Fruit fly (Drosophila melanogaster) whole organism, wandering third instar larva: ENCODE data around the gene COX6B.

Source experiments
- Abd-B ChIP-seq: fragments of >200 bp; optimal IDR thresholded peaks from 2 replicates; lab custom pipeline; 2017; ENCODE audit warnings: missing biosample characterization, missing genetic modification characterization
- CrebA ChIP-seq: fragments of 200-800 bp; sonication (Bioruptor generic); optimal IDR thresholded peaks from 2 replicates; lab custom pipeline; 2016; ENCODE audit warnings: missing biosample characterization, mild to moderate bottlenecking, missing genetic modification characterization, borderline replicate concordance
- Dif ChIP-seq: fragments of 200-275, 200-300 bp; sonication (Bioruptor generic); optimal IDR thresholded peaks from 2 replicates; lab custom pipeline; 2018; ENCODE audit warnings: missing biosample characterization, missing genetic modification characterization; ENCODE audit not compliant: partially characterized antibody
- HLH106 ChIP-seq: fragments of 200-800 bp; optimal IDR thresholded peaks from 3 replicates; lab custom pipeline; 2019; ENCODE audit warnings: missing biosample characterization, mild to moderate bottlenecking, missing genetic modification characterization, moderate library complexity
- Hnf4 ChIP-seq: fragments of 200-800 bp; sonication (Bioruptor generic); optimal IDR thresholded peaks from 2 replicates; lab custom pipeline; 2016; ENCODE audit warnings: missing biosample characterization, mild to moderate bottlenecking, missing genetic modification characterization
- Hr83 ChIP-seq: fragments of 200-300 bp; sonication (Bioruptor generic); optimal IDR thresholded peaks from 2 replicates; lab custom pipeline; 2016; ENCODE audit warnings: missing biosample characterization, mild to moderate bottlenecking, missing genetic modification characterization, moderate library complexity; ENCODE audit not compliant: poor library complexity, severe bottlenecking
- Jra ChIP-seq: sonication (Bioruptor generic); optimal IDR thresholded peaks from 2 replicates; lab custom pipeline; 2016; ENCODE audit warnings: missing biosample characterization, missing genetic modification characterization
- N ChIP-seq: fragments of >200 bp; optimal IDR thresholded peaks from 2 replicates; lab custom pipeline; 2018; ENCODE audit warnings: missing biosample characterization, missing external identifiers, missing genetic modification characterization
- OdsH ChIP-seq: fragments of 200-800 bp; sonication (Bioruptor generic); optimal IDR thresholded peaks from 2 replicates; lab custom pipeline; 2016; ENCODE audit warnings: missing biosample characterization, mild to moderate bottlenecking, missing genetic modification characterization
- h ChIP-seq: fragments of 200-800 bp; sonication (Bioruptor generic); optimal IDR thresholded peaks from 3 replicates; lab custom pipeline; 2016; ENCODE audit warnings: missing biosample characterization, mild to moderate bottlenecking, missing genetic modification characterization
- pan ChIP-seq: fragments of >200 bp; optimal IDR thresholded peaks from 2 replicates; lab custom pipeline; 2017
- psq ChIP-seq: fragments of 200-800 bp; sonication (Bioruptor generic); optimal IDR thresholded peaks from 3 replicates; lab custom pipeline; 2017; ENCODE audit warnings: missing biosample characterization, mild to moderate bottlenecking, missing genetic modification characterization, moderate library complexity

DNA sequence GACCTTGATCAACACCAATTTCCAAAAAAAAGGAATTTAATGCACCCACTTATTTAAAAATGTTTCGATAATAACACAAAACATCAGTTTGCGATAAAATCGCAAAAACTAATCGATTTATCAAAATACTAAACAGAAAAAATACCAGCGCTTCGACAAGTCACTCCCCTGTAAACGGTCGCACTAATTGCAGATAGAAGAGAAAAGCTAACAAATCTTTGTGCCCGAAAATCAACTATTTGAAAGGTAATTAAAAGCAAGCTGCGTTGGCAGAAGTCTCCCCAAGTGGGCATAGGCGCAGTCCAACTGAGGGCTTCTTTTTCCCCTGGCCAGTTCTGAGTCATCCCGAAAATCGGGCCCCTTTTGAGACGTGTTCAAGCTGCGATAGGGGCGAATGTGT is 13.3 kb downstream of the COX6B start, which contains the start of gene AP-1-2beta:
- TF ChIP-seq Jra (GFP tag; lab: Kevin White, UChicago) (no peak), psq (GFP tag; lab: Kevin White, UChicago) (no peak), HLH106 (tag; lab: Kevin White, UChicago) (no peak), pan (lab: Kevin White, UChicago) (no peak), OdsH (GFP tag; lab: Kevin White, UChicago) (no peak), Hr83 (no peak), N (GFP tag; lab: Kevin White, UChicago) (no peak), Abd-B (no peak), h (no peak), CrebA (GFP tag; lab: Kevin White, UChicago) (no peak), Hnf4 (GFP tag; lab: Kevin White, UChicago) (no peak), Dif (GFP tag; lab: Kevin White, UChicago) (no peak)
